Worm (Caenorhabditis elegans) whole organism, early embryonic: ENCODE measurements around the gene marb-1.

Experiments used
- aly-1 ChIP-seq: sonication (generic microtip); optimal IDR thresholded peaks from 2 replicates; lab custom pipeline; 2016; ENCODE audit warnings: missing genetic modification characterization, missing compliant biosample characterization
- ama-1 ChIP-seq: fragments of 150-350 bp; optimal IDR thresholded peaks from 2 replicates; lab custom pipeline; 2014
- ets-7 ChIP-seq: sonication (generic microtip); optimal IDR thresholded peaks from 2 replicates; lab custom pipeline; 2016; ENCODE audit warnings: missing genotype, missing genetic modification characterization, missing compliant biosample characterization
- hmg-4 ChIP-seq: fragments of 200-800 bp; sonication (Bioruptor generic); optimal IDR thresholded peaks from 2 replicates; lab custom pipeline; 2018; ENCODE audit warnings: mild to moderate bottlenecking, missing genetic modification characterization, missing compliant biosample characterization
- tra-4 ChIP-seq: sonication (generic microtip); optimal IDR thresholded peaks from 2 replicates; lab custom pipeline; 2017; ENCODE audit warnings: missing genetic modification characterization, missing compliant biosample characterization

DNA sequence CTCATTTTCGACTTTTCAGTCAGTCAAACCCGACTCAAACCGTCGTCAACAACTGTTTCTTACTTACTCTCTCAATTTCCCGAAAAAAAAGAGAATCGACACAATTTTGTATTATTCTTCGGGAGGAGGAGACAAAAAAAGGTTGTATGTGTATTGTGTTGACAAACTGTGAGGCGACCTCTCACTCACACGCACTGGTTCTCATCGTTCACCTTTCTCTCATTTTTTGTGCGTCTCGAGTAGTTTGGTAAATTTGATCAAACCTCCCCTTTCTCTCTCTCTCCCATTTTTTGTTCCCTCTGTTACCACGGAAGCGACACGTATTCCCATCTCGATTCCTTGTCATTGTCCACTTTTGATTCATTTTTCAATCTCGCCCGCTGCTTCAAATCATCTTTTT lies 10.0 kb downstream of the marb-1 start:
- no peak for TF ChIP-seq hmg-4
- no peak for TF ChIP-seq aly-1 (tag; lab: Kevin White, UChicago)
- no peak for TF ChIP-seq ama-1
- TF ChIP-seq ets-7 (tag; lab: Kevin White, UChicago): no peak
- no peak for TF ChIP-seq tra-4
